Fruit fly (Drosophila melanogaster) whole organism, embryonic: Measurements from ENCODE around the gene lectin-29Ca.

Experiments used
- Adf1 ChIP-seq: fragments of 200-800 bp; sonication (Bioruptor generic); IDR thresholded peaks from 2 replicates; pipeline ENCODE4 v1.3.6; 2022; ENCODE audit warnings: missing biosample characterization, missing genetic modification characterization
- Bdp1 ChIP-seq: fragments of 200-800 bp; sonication (Bioruptor generic); optimal IDR thresholded peaks from 3 replicates; lab custom pipeline; 2016; ENCODE audit warnings: missing biosample characterization, missing genetic modification characterization
- Bgb ChIP-seq: fragments of 200-800 bp; sonication (Bioruptor generic); IDR thresholded peaks from 2 replicates; pipeline ENCODE4 v1.3.6; 2022; ENCODE audit warnings: missing biosample characterization, missing genetic modification characterization; ENCODE audit not compliant: partially characterized antibody
- CG10267 ChIP-seq: fragments of 200-800 bp; sonication (Bioruptor generic); optimal IDR thresholded peaks from 2 replicates; lab custom pipeline; 2018; ENCODE audit warnings: missing biosample characterization, mild to moderate bottlenecking, missing genetic modification characterization, moderate library complexity
- CG10543 ChIP-seq: fragments of 200-800 bp; sonication (Bioruptor generic); optimal IDR thresholded peaks from 3 replicates; lab custom pipeline; 2017; ENCODE audit warnings: missing biosample characterization, mild to moderate bottlenecking, missing genetic modification characterization, moderate library complexity
- CG12155 ChIP-seq: fragments of 200-800 bp; sonication (Bioruptor generic); optimal IDR thresholded peaks from 3 replicates; lab custom pipeline; 2016; ENCODE audit warnings: missing biosample characterization, missing genetic modification characterization
- CG13287 ChIP-seq: fragments of 200-800 bp; sonication (Bioruptor generic); IDR thresholded peaks from 2 replicates; pipeline ENCODE4 v1.3.6; 2022; ENCODE audit warnings: missing biosample characterization, missing genetic modification characterization; ENCODE audit not compliant: partially characterized antibody
- CG14667 ChIP-seq: fragments of 200-800 bp; sonication (Bioruptor generic); IDR thresholded peaks from 2 replicates; pipeline ENCODE4 v1.3.6; 2022; ENCODE audit warnings: missing biosample characterization, missing genetic modification characterization
- CG15514 ChIP-seq: fragments of 200-800 bp; sonication (Bioruptor generic); optimal IDR thresholded peaks from 3 replicates; lab custom pipeline; 2017; ENCODE audit warnings: missing biosample characterization, missing genetic modification characterization, mild to moderate bottlenecking, moderate library complexity, missing genetic modification reagents
- CG17802 ChIP-seq: fragments of 200-800 bp; sonication (Bioruptor generic); optimal IDR thresholded peaks from 2 replicates; lab custom pipeline; 2018; ENCODE audit warnings: missing biosample characterization, mild to moderate bottlenecking, missing genetic modification characterization, moderate library complexity
- CG17829 ChIP-seq: fragments of 200-800 bp; optimal IDR thresholded peaks from 2 replicates; lab custom pipeline; 2019; ENCODE audit warnings: missing biosample characterization, mild to moderate bottlenecking, missing genetic modification characterization, moderate library complexity
- CG3407 ChIP-seq: fragments of 200-800 bp; sonication (Bioruptor generic); optimal IDR thresholded peaks from 2 replicates; lab custom pipeline; 2018; ENCODE audit warnings: missing biosample characterization, mild to moderate bottlenecking, missing genetic modification characterization
- CG3847 ChIP-seq: fragments of 200-800 bp; sonication (Bioruptor generic); IDR thresholded peaks from 2 replicates; pipeline ENCODE4 v1.3.6; 2022; ENCODE audit warnings: missing biosample characterization, missing genetic modification characterization
- CG3995 ChIP-seq: fragments of 200-800 bp; sonication (Bioruptor generic); optimal IDR thresholded peaks from 3 replicates; lab custom pipeline; 2016; ENCODE audit warnings: missing biosample characterization, missing genetic modification characterization
- CG4617 ChIP-seq: fragments of 200-800 bp; sonication (Bioruptor generic); optimal IDR thresholded peaks from 3 replicates; lab custom pipeline; 2016; ENCODE audit warnings: missing biosample characterization, missing genetic modification characterization, borderline replicate concordance
- Dll ChIP-seq: fragments of 200-800 bp; sonication (Bioruptor generic); IDR thresholded peaks from 4 replicates; pipeline ENCODE4 v1.3.6; 2022; ENCODE audit warnings: missing biosample characterization, missing genetic modification characterization; ENCODE audit not compliant: partially characterized antibody
- Dref ChIP-seq: fragments of 200-800 bp; sonication (Bioruptor generic); IDR thresholded peaks from 2 replicates; pipeline ENCODE4 v1.3.6; 2022; ENCODE audit warnings: missing biosample characterization, missing genetic modification characterization
- MBD-R2 ChIP-seq: fragments of 200-800 bp; sonication (Bioruptor generic); IDR thresholded peaks from 2 replicates; pipeline ENCODE4 v1.3.6; 2022; ENCODE audit warnings: missing biosample characterization, missing genetic modification characterization
- MESR4 ChIP-seq: fragments of 200-800 bp; sonication (Bioruptor generic); optimal IDR thresholded peaks from 2 replicates; lab custom pipeline; 2018; ENCODE audit warnings: missing biosample characterization, mild to moderate bottlenecking, missing genetic modification characterization, moderate library complexity
- Myb ChIP-seq: fragments of 200-800 bp; sonication (Bioruptor generic); optimal IDR thresholded peaks from 2 replicates; lab custom pipeline; 2016; ENCODE audit warnings: missing biosample characterization, missing genetic modification characterization
- NC2β ChIP-seq: fragments of 200-800 bp; sonication (Bioruptor generic); optimal IDR thresholded peaks from 2 replicates; lab custom pipeline; 2016; ENCODE audit warnings: missing biosample characterization, missing genetic modification characterization
- Side ChIP-seq: fragments of 200-800 bp; sonication (Bioruptor generic); optimal IDR thresholded peaks from 2 replicates; lab custom pipeline; 2016; ENCODE audit warnings: missing biosample characterization, missing genetic modification characterization
- Xbp1 ChIP-seq: fragments of 200-800 bp; sonication (Bioruptor generic); optimal IDR thresholded peaks from 3 replicates; lab custom pipeline; 2016; ENCODE audit warnings: missing biosample characterization, mild to moderate bottlenecking, missing genetic modification characterization
- Xrp1 ChIP-seq: fragments of 200-800 bp; sonication (Bioruptor generic); IDR thresholded peaks from 2 replicates; pipeline ENCODE4 v1.3.6; 2022; ENCODE audit warnings: missing biosample characterization, missing genetic modification characterization
- YL-1 ChIP-seq: fragments of 200-800 bp; sonication (Bioruptor generic); optimal IDR thresholded peaks from 3 replicates; lab custom pipeline; 2017; ENCODE audit warnings: missing biosample characterization, mild to moderate bottlenecking, missing genetic modification characterization
- aop ChIP-seq: fragments of 200-800 bp; sonication (Bioruptor generic); IDR thresholded peaks from 2 replicates; pipeline ENCODE4 v1.3.6; 2022; ENCODE audit warnings: missing biosample characterization, missing genetic modification characterization
- crp ChIP-seq, 2 experiments: fragments of 200-800 bp; sonication (Bioruptor generic); optimal IDR thresholded peaks; 2 replicates in 1 of 2; 3 replicates in 1 of 2; lab custom pipeline; 2017; ENCODE audit warnings: missing biosample characterization in 2 of 2, missing genetic modification characterization in 2 of 2, mild to moderate bottlenecking in 1 of 2, moderate library complexity in 1 of 2
- dm ChIP-seq: fragments of 200-800 bp; sonication (Bioruptor generic); optimal IDR thresholded peaks from 3 replicates; lab custom pipeline; 2016; ENCODE audit warnings: missing biosample characterization, missing genetic modification characterization
- dysf ChIP-seq: fragments of 200-800 bp; sonication (Bioruptor generic); IDR thresholded peaks from 3 replicates; pipeline ENCODE4 v1.3.6; 2022; ENCODE audit warnings: missing biosample characterization, missing genetic modification characterization
- en ChIP-seq: fragments of 200-800 bp; sonication (Bioruptor generic); optimal IDR thresholded peaks from 2 replicates; lab custom pipeline; 2016; ENCODE audit warnings: missing biosample characterization, missing genetic modification characterization
- esg ChIP-seq: fragments of 200-800 bp; sonication (Bioruptor generic); conservative IDR thresholded peaks from 2 replicates; pipeline ENCODE4 v1.3.6; 2022; ENCODE audit warnings: missing biosample characterization, missing genetic modification characterization
- gfzf ChIP-seq: fragments of 200-800 bp; sonication (Bioruptor generic); optimal IDR thresholded peaks from 2 replicates; lab custom pipeline; 2016; ENCODE audit warnings: missing biosample characterization, mild to moderate bottlenecking, missing genetic modification characterization, moderate library complexity
- her ChIP-seq: fragments of 200-800 bp; sonication (Bioruptor generic); optimal IDR thresholded peaks from 2 replicates; lab custom pipeline; 2016; ENCODE audit warnings: missing biosample characterization, missing genetic modification characterization
- insv ChIP-seq, 2 experiments: fragments of 200-800 bp; sonication (Bioruptor generic); optimal IDR thresholded peaks; 3 replicates each; lab custom pipeline; 2016 to 2018; ENCODE audit warnings: missing biosample characterization in 2 of 2, missing genetic modification characterization in 2 of 2
- kah ChIP-seq: fragments of 200-800 bp; sonication (Bioruptor generic); optimal IDR thresholded peaks from 2 replicates; lab custom pipeline; 2018; ENCODE audit warnings: missing biosample characterization, mild to moderate bottlenecking, missing genetic modification characterization
- ken ChIP-seq: fragments of 200-800 bp; sonication (Bioruptor generic); IDR thresholded peaks from 3 replicates; pipeline ENCODE4 v1.3.6; 2022; ENCODE audit warnings: missing biosample characterization, missing genetic modification characterization
- lilli ChIP-seq: fragments of 200-800 bp; sonication (Bioruptor generic); optimal IDR thresholded peaks from 3 replicates; lab custom pipeline; 2016; ENCODE audit warnings: missing biosample characterization, missing genetic modification characterization
- luna ChIP-seq: fragments of 200-800 bp; sonication (Bioruptor generic); optimal IDR thresholded peaks from 2 replicates; lab custom pipeline; 2016; ENCODE audit warnings: missing biosample characterization, missing genetic modification characterization
- maf-S ChIP-seq: fragments of 200-800 bp; sonication (Bioruptor generic); optimal IDR thresholded peaks from 2 replicates; lab custom pipeline; 2016; ENCODE audit warnings: missing biosample characterization, missing genetic modification characterization
- row ChIP-seq: fragments of 200-800 bp; sonication (Bioruptor generic); IDR thresholded peaks from 3 replicates; pipeline ENCODE4 v1.3.6; 2022; ENCODE audit warnings: missing biosample characterization, missing genetic modification characterization
- sens ChIP-seq: fragments of 200-800 bp; sonication (Bioruptor generic); peaks from one replicate; lab custom pipeline; 2016; ENCODE audit warnings: missing biosample characterization, missing genetic modification characterization
- sisA ChIP-seq: fragments of 200-800 bp; sonication (Bioruptor generic); IDR thresholded peaks from 2 replicates; pipeline ENCODE4 v1.3.6; 2022; ENCODE audit warnings: missing biosample characterization, missing genetic modification characterization
- slou ChIP-seq: fragments of 200-800 bp; sonication (Bioruptor generic); optimal IDR thresholded peaks from 3 replicates; lab custom pipeline; 2016; ENCODE audit warnings: missing biosample characterization, missing genetic modification characterization
- stwl ChIP-seq: fragments of 200-800 bp; sonication (Bioruptor generic); optimal IDR thresholded peaks from 3 replicates; lab custom pipeline; 2018; ENCODE audit warnings: missing biosample characterization, mild to moderate bottlenecking, missing genetic modification characterization, moderate library complexity
- tin ChIP-seq: fragments of 200-800 bp; sonication (Bioruptor generic); optimal IDR thresholded peaks from 3 replicates; lab custom pipeline; 2016; ENCODE audit warnings: missing biosample characterization, missing genetic modification characterization
- trem ChIP-seq: fragments of 200-800 bp; optimal IDR thresholded peaks from 3 replicates; lab custom pipeline; 2019; ENCODE audit warnings: missing biosample characterization, mild to moderate bottlenecking, missing genetic modification characterization, moderate library complexity
- usp ChIP-seq: fragments of >200 bp; optimal IDR thresholded peaks from 2 replicates; lab custom pipeline; 2017; ENCODE audit warnings: missing biosample characterization, missing genetic modification characterization
- vvl ChIP-seq: fragments of 200-800 bp; sonication (Bioruptor generic); IDR thresholded peaks from 2 replicates; pipeline ENCODE4 v1.3.6; 2022; ENCODE audit warnings: missing biosample characterization, missing genetic modification characterization
- z ChIP-seq: fragments of 200-800 bp; sonication (Bioruptor generic); IDR thresholded peaks from 3 replicates; pipeline ENCODE4 v1.3.6; 2022; ENCODE audit warnings: missing biosample characterization, missing genetic modification characterization
- zen ChIP-seq: fragments of 200-800 bp; sonication (Bioruptor generic); optimal IDR thresholded peaks from 3 replicates; lab custom pipeline; 2018; ENCODE audit warnings: missing biosample characterization, mild to moderate bottlenecking, missing genetic modification characterization, moderate library complexity
- zf30C ChIP-seq: fragments of 200-800 bp; sonication (Bioruptor generic); optimal IDR thresholded peaks from 3 replicates; lab custom pipeline; 2018; ENCODE audit warnings: missing biosample characterization, mild to moderate bottlenecking, missing genetic modification characterization

Gene lectin-29Ca

DNA sequence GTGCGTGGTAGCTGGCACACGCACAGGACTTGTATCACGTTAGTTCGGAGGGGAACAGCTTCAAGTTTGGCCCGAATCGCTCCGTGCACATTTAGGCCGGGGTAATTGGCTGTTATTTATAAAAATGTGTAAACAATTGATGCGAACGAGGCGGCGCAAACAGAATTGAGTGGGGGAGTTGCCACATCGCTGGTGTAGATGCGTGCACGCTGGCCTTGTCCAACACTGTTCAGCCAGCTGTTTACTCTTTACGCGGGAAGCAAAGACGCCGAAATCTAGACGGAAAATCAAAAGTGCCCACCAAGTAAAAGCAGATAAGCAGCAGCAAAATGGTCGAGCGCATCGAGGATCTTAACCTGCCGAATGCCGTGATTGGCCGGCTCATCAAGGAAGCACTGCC lies 43.1 kb upstream of the lectin-29Ca start, which contains the start of the genes D12 and Chrac-14:
Gene D12 (minus strand): TSS at position 190 of the 400 bp plus-strand sequence.
Gene Chrac-14 (plus strand): TSS at position 230 of the 400 bp plus-strand sequence.
- TF ChIP-seq CG12155 (GFP tag; lab: Kevin White, UChicago), result peak; percentile 21
- peak; percentile 16 for TF ChIP-seq Bdp1
- TF ChIP-seq maf-S (GFP tag; lab: Kevin White, UChicago), result peak; percentile 32
- peak; percentile 92 for TF ChIP-seq CG3995 (GFP tag; lab: Kevin White, UChicago)
- TF ChIP-seq zen (tag; lab: Kevin White, UChicago), result no peak
- peak; percentile 24 for TF ChIP-seq dm (GFP tag; lab: Kevin White, UChicago)
- TF ChIP-seq gfzf (GFP tag; lab: Kevin White, UChicago), result peak; percentile 1
- TF ChIP-seq usp (GFP tag; lab: Kevin White, UChicago), result no peak
- TF ChIP-seq zf30C, result no peak
- peak; percentile 54 for TF ChIP-seq Myb
- peak; percentile 9 for TF ChIP-seq CG17829
- TF ChIP-seq lilli (GFP tag; lab: Kevin White, UChicago), result peak; percentile 13
- TF ChIP-seq Bgb (GFP tag; lab: Robert Waterston, UW), result peak; percentile 9; the same call in 1 of the 2 replicates
- no peak for TF ChIP-seq z
- TF ChIP-seq ken (GFP tag; lab: Robert Waterston, UW), result peak; percentile 56; the same call in 1 of the 3 replicates
- TF ChIP-seq CG17802 (tag; lab: Kevin White, UChicago), result no peak
- TF ChIP-seq trem (tag; lab: Kevin White, UChicago), result peak; percentile 49
- 0 out of 2 replicates have a peak, but pooled peaks have one; percentile 15 for TF ChIP-seq Dref
- TF ChIP-seq Adf1 (GFP tag; lab: Robert Waterston, UW), result 0 out of 2 replicates have a peak, but pooled peaks have one; percentile 16
- no peak for TF ChIP-seq esg
- TF ChIP-seq NC2β (GFP tag; lab: Kevin White, UChicago), result peak; percentile 11
- TF ChIP-seq slou (GFP tag; lab: Kevin White, UChicago), result no peak
- peak; percentile 42 for TF ChIP-seq MESR4 (GFP tag; lab: Kevin White, UChicago)
- TF ChIP-seq vvl (GFP tag; lab: Robert Waterston, UW), result 0 out of 2 replicates have a peak, but pooled peaks have one; percentile 17
- peak; percentile 98 for TF ChIP-seq MBD-R2 (GFP tag; lab: Robert Waterston, UW)
- TF ChIP-seq kah (GFP tag; lab: Kevin White, UChicago), result no peak
- TF ChIP-seq CG10543 (GFP tag; lab: Kevin White, UChicago), result no peak
- TF ChIP-seq aop (GFP tag; lab: Robert Waterston, UW), result no peak
- peak; percentile 45 for TF ChIP-seq YL-1 (GFP tag; lab: Kevin White, UChicago)
- TF ChIP-seq luna, result peak; percentile 11
- 0 out of 3 replicates have a peak, but pooled peaks have one; percentile 15 for TF ChIP-seq dysf (GFP tag; lab: Robert Waterston, UW)
- peak; percentile 27 for TF ChIP-seq tin (GFP tag; lab: Kevin White, UChicago)
- TF ChIP-seq CG13287 (GFP tag; lab: Robert Waterston, UW), result 0 out of 2 replicates have a peak, but pooled peaks have one; percentile 33
- TF ChIP-seq sisA (GFP tag; lab: Robert Waterston, UW), result peak; percentile 13; the same call in 1 of the 2 replicates
- peak; percentile 68 for TF ChIP-seq stwl (tag; lab: Kevin White, UChicago)
- peak; percentile 42 for TF ChIP-seq CG15514 (GFP tag; lab: Kevin White, UChicago)
- TF ChIP-seq insv (GFP tag; optimal IDR thresholded peaks at IDR 0.05; lab: Kevin White, UChicago), result no peak
- peak; percentile 2 for TF ChIP-seq her (GFP tag; lab: Kevin White, UChicago)
- TF ChIP-seq CG3847, result peak; percentile 65
- 0 out of 4 replicates have a peak, but pooled peaks have one; percentile 26 for TF ChIP-seq Dll
- TF ChIP-seq Xrp1 (GFP tag; lab: Robert Waterston, UW), result peak; percentile 12; the same call in 1 of the 2 replicates
- TF ChIP-seq sens, result peak; percentile 53
- TF ChIP-seq CG4617 (GFP tag; lab: Kevin White, UChicago), result peak; percentile 51
- TF ChIP-seq CG10267 (tag; lab: Kevin White, UChicago), result peak; percentile 93
- peak; percentile 23 for TF ChIP-seq Xbp1 (GFP tag; lab: Kevin White, UChicago)
- TF ChIP-seq CG3407 (GFP tag; lab: Kevin White, UChicago), result no peak
- no peak for TF ChIP-seq en
- no peak for TF ChIP-seq Side (GFP tag; lab: Kevin White, UChicago)
- peak; percentile 60 to 92 for TF ChIP-seq crp (GFP tag; optimal IDR thresholded peaks at IDR 0.05; lab: Kevin White, UChicago)
- TF ChIP-seq CG14667 (GFP tag; lab: Robert Waterston, UW), result no peak
- TF ChIP-seq row (GFP tag; lab: Robert Waterston, UW), result peak; percentile 29; the same call in 1 of the 3 replicates
